Fruit fly (Drosophila melanogaster) whole organism, wandering third instar larva: Measurements from ENCODE around the gene crim.

Source experiments
- Abd-B ChIP-seq: fragments of >200 bp; optimal IDR thresholded peaks from 2 replicates; lab custom pipeline; 2017; ENCODE audit warnings: missing biosample characterization, missing genetic modification characterization
- CG32264 ChIP-seq: fragments of 200-800 bp; sonication (Bioruptor generic); optimal IDR thresholded peaks from 2 replicates; lab custom pipeline; 2016; ENCODE audit warnings: missing biosample characterization, missing genetic modification characterization
- CG9705 ChIP-seq: fragments of 200-800 bp; sonication (Bioruptor generic); optimal IDR thresholded peaks from 2 replicates; lab custom pipeline; 2018; ENCODE audit warnings: missing biosample characterization, mild to moderate bottlenecking, missing genetic modification characterization
- Dif ChIP-seq: fragments of 200-275, 200-300 bp; sonication (Bioruptor generic); optimal IDR thresholded peaks from 2 replicates; lab custom pipeline; 2018; ENCODE audit warnings: missing biosample characterization, missing genetic modification characterization; ENCODE audit not compliant: partially characterized antibody
- GATAd ChIP-seq: sonication (Bioruptor generic); optimal IDR thresholded peaks from 2 replicates; lab custom pipeline; 2016; ENCODE audit warnings: missing biosample characterization, missing genetic modification characterization
- HLH106 ChIP-seq: fragments of 200-800 bp; optimal IDR thresholded peaks from 3 replicates; lab custom pipeline; 2019; ENCODE audit warnings: missing biosample characterization, mild to moderate bottlenecking, missing genetic modification characterization, moderate library complexity
- Hnf4 ChIP-seq: fragments of 200-800 bp; sonication (Bioruptor generic); optimal IDR thresholded peaks from 2 replicates; lab custom pipeline; 2016; ENCODE audit warnings: missing biosample characterization, mild to moderate bottlenecking, missing genetic modification characterization
- Hr78 ChIP-seq: fragments of >200 bp; optimal IDR thresholded peaks from 2 replicates; lab custom pipeline; 2017; ENCODE audit warnings: missing biosample characterization, missing genetic modification characterization
- Hr83 ChIP-seq: fragments of 200-300 bp; sonication (Bioruptor generic); optimal IDR thresholded peaks from 2 replicates; lab custom pipeline; 2016; ENCODE audit warnings: missing biosample characterization, mild to moderate bottlenecking, missing genetic modification characterization, moderate library complexity; ENCODE audit not compliant: poor library complexity, severe bottlenecking
- Jra ChIP-seq: sonication (Bioruptor generic); optimal IDR thresholded peaks from 2 replicates; lab custom pipeline; 2016; ENCODE audit warnings: missing biosample characterization, missing genetic modification characterization
- Mio ChIP-seq: sonication (Bioruptor generic); optimal IDR thresholded peaks from 2 replicates; lab custom pipeline; 2016; ENCODE audit warnings: missing biosample characterization, missing genetic modification characterization
- Myc ChIP-seq: fragments of >200 bp; optimal IDR thresholded peaks from 2 replicates; lab custom pipeline; 2017
- OdsH ChIP-seq: fragments of 200-800 bp; sonication (Bioruptor generic); optimal IDR thresholded peaks from 2 replicates; lab custom pipeline; 2016; ENCODE audit warnings: missing biosample characterization, mild to moderate bottlenecking, missing genetic modification characterization
- Rel ChIP-seq, 2 experiments: fragments of 200-800 bp; sonication (Bioruptor generic) in 1 of 2; optimal IDR thresholded peaks; 2 replicates in 1 of 2; 3 replicates in 1 of 2; lab custom pipeline; 2016 to 2019; ENCODE audit warnings: mild to moderate bottlenecking in 2 of 2, missing biosample characterization in 2 of 2, missing genetic modification characterization in 2 of 2, moderate library complexity in 1 of 2
- Sp1 ChIP-seq: fragments of 200-800 bp; sonication (Bioruptor generic); optimal IDR thresholded peaks from 3 replicates; lab custom pipeline; 2019; ENCODE audit warnings: missing biosample characterization, mild to moderate bottlenecking, missing genetic modification characterization, moderate library complexity
- Vsx2 ChIP-seq: fragments of 200-300, 225-300 bp; sonication (Bioruptor generic); optimal IDR thresholded peaks from 2 replicates; lab custom pipeline; 2018; ENCODE audit warnings: missing biosample characterization, missing genetic modification characterization; ENCODE audit not compliant: partially characterized antibody
- br ChIP-seq: fragments of 200-800 bp; sonication (Bioruptor generic); optimal IDR thresholded peaks from 2 replicates; lab custom pipeline; 2016; ENCODE audit warnings: missing biosample characterization, missing genetic modification characterization
- brk ChIP-seq: fragments of 200-800 bp; sonication (Bioruptor generic); optimal IDR thresholded peaks from 2 replicates; lab custom pipeline; 2016; ENCODE audit warnings: missing biosample characterization, mild to moderate bottlenecking, missing genetic modification characterization
- dl ChIP-seq, 2 experiments: fragments of 175-275, 200-275 bp in 1 of 2; fragments of 200-275 bp in 1 of 2; sonication (Bioruptor generic); optimal IDR thresholded peaks; lab custom pipeline; 2018; ENCODE audit warnings: mild to moderate bottlenecking in 2 of 2, missing biosample characterization in 2 of 2, missing genetic modification characterization in 2 of 2, moderate library complexity in 2 of 2; ENCODE audit not compliant: partially characterized antibody in 2 of 2, insufficient read depth in 1 of 2
- dmrt93B ChIP-seq: fragments of 200-800 bp; sonication (Bioruptor generic); optimal IDR thresholded peaks from 2 replicates; lab custom pipeline; 2018; ENCODE audit warnings: missing biosample characterization, mild to moderate bottlenecking, missing genetic modification characterization
- dsf ChIP-seq: sonication (Bioruptor generic); optimal IDR thresholded peaks from 2 replicates; lab custom pipeline; 2016; ENCODE audit warnings: missing biosample characterization, missing genetic modification characterization, borderline replicate concordance
- ey ChIP-seq: fragments of 200-800 bp; sonication (Bioruptor generic); optimal IDR thresholded peaks from 2 replicates; lab custom pipeline; 2016; ENCODE audit warnings: missing biosample characterization, missing genetic modification characterization
- foxo ChIP-seq, 2 experiments: fragments of 200-800 bp; sonication (Bioruptor generic); optimal IDR thresholded peaks; 2 replicates in 1 of 2; 3 replicates in 1 of 2; lab custom pipeline; 2016 to 2017; ENCODE audit warnings: missing biosample characterization in 2 of 2, missing genetic modification characterization in 2 of 2
- fru ChIP-seq: fragments of 200-800 bp; sonication (Bioruptor generic); optimal IDR thresholded peaks from 3 replicates; lab custom pipeline; 2016; ENCODE audit warnings: missing biosample characterization, mild to moderate bottlenecking, missing genetic modification characterization
- h ChIP-seq: fragments of 200-800 bp; sonication (Bioruptor generic); optimal IDR thresholded peaks from 3 replicates; lab custom pipeline; 2016; ENCODE audit warnings: missing biosample characterization, mild to moderate bottlenecking, missing genetic modification characterization
- jim ChIP-seq: fragments of 175-275, 200-325 bp; sonication (Bioruptor generic); optimal IDR thresholded peaks from 2 replicates; lab custom pipeline; 2016; ENCODE audit warnings: missing biosample characterization, mild to moderate bottlenecking, missing genetic modification characterization
- lola ChIP-seq: fragments of >200 bp; optimal IDR thresholded peaks from 2 replicates; lab custom pipeline; 2017; ENCODE audit warnings: missing biosample characterization, missing genetic modification characterization
- psq ChIP-seq: fragments of 200-800 bp; sonication (Bioruptor generic); optimal IDR thresholded peaks from 3 replicates; lab custom pipeline; 2017; ENCODE audit warnings: missing biosample characterization, mild to moderate bottlenecking, missing genetic modification characterization, moderate library complexity
- rgr ChIP-seq: fragments of 200-800 bp; sonication (Bioruptor generic); optimal IDR thresholded peaks from 3 replicates; lab custom pipeline; 2016; ENCODE audit warnings: missing biosample characterization, mild to moderate bottlenecking, missing genetic modification characterization
- sage ChIP-seq: fragments of 200-800 bp; sonication (Bioruptor generic); optimal IDR thresholded peaks from 2 replicates; lab custom pipeline; 2016; ENCODE audit warnings: missing biosample characterization, mild to moderate bottlenecking, missing genetic modification characterization
- sv ChIP-seq: fragments of 200-800 bp; sonication (Bioruptor generic); optimal IDR thresholded peaks from 3 replicates; lab custom pipeline; 2016; ENCODE audit warnings: missing biosample characterization, missing genetic modification characterization
- usp ChIP-seq: fragments of >200 bp; optimal IDR thresholded peaks from 2 replicates; lab custom pipeline; 2017; ENCODE audit warnings: missing biosample characterization, missing genetic modification characterization
- woc ChIP-seq: sonication (Bioruptor generic); optimal IDR thresholded peaks from 2 replicates; lab custom pipeline; 2016; ENCODE audit warnings: missing biosample characterization, mild to moderate bottlenecking, missing genetic modification characterization

Gene crim

DNA sequence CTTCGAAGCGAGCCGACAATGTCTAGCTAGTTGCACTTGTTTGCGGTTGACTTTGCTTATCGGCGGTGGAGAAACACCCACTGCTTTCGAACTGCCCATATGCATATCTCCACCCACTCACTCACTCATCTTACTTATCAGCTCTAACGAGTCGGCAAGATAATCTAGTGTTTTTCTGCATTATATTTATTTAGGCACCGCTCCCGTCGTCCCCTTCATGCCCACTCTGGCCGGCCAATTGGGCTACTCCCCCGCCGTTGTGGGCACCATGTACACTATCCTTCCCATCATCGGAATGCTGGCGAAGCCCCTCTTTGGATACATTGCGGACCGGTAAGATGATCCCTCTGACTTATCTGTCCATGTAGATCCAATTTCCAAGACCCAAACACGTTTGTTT is 25.3 kb downstream of the crim start:
- TF ChIP-seq sage (GFP tag; lab: Kevin White, UChicago) (no peak), Hr83 (GFP tag; lab: Kevin White, UChicago) (no peak), dl (GFP tag; optimal IDR thresholded peaks at IDR 0.05; lab: Kevin White, UChicago; ENCODE audit: insufficient read depth in 1 of 2, partially characterized antibody in 2 of 2) (no peak), Sp1 (no peak), Vsx2 (no peak), rgr (GFP tag; lab: Kevin White, UChicago) (no peak), CG32264 (GFP tag; lab: Kevin White, UChicago) (no peak), br (GFP tag; lab: Kevin White, UChicago) (no peak), Mio (no peak), dmrt93B (GFP tag; lab: Kevin White, UChicago) (no peak)

DNA sequence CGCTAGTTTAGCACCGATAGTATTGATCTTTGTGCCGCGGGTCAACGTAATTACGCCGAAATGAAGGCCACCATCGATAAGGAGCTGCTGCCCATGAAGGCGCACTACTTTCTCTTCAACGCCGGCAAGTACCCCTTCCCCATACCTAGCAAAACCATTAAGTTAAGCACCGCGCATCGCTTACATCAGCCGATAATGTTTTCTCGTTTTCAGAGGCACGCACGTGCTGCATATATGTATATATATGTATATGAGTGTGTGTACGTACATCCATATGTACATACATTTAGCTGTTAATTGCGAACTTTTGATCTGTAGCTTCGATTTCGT is 26.7 kb downstream of the crim start:
- TF ChIP-seq ey (GFP tag; lab: Kevin White, UChicago) = no peak
- no peak for TF ChIP-seq dl (GFP tag; optimal IDR thresholded peaks at IDR 0.05; lab: Kevin White, UChicago; ENCODE audit: insufficient read depth in 1 of 2, partially characterized antibody in 2 of 2)
- TF ChIP-seq Vsx2 = no peak
- no peak for TF ChIP-seq Dif (GFP tag; lab: Kevin White, UChicago)
- no peak for TF ChIP-seq jim (GFP tag; lab: Kevin White, UChicago)

DNA sequence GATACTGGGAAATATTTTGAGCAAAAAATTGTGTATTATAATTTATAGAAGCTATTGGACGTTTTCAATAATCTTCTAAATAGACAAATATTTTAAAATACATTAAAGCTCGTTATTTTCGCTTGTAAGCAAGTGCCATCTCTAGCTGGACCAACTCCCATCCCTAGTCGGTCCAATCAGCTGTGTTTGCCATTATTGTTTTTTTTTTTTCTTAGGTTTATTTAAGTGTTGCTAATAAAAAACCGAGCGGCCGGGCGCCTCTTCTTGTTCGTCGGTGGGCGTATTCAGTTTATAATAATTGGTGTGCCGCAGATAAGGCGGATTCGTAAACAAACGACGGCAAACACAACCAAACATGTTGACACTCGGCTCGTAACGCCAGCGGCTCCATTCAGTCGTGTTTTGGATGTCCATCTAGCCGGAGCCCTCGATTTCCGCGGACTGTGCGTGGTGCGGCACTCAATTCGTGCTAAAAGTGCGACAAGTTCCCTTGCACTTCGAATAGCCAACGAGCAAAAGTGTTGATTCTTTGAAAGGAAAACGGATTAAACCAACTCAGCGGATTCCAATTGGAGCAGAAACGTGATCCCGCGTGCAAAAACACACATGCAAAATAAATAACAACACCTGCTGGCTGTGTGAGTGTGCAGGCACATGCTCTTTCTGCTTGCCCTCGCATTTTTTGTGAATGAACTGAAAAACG is 27.2 kb downstream of the crim start, which contains the start of gene Sugb:
Gene Sugb (plus strand): TSS at position 162 of the 703 bp plus-strand sequence.
- peak; percentile 69 for TF ChIP-seq CG32264 (GFP tag; lab: Kevin White, UChicago)
- TF ChIP-seq fru (GFP tag; lab: Kevin White, UChicago) = peak; percentile 71
- no peak for TF ChIP-seq Hr78 (GFP tag; lab: Kevin White, UChicago)
- TF ChIP-seq GATAd (GFP tag; lab: Kevin White, UChicago) = peak; percentile 32
- no peak for TF ChIP-seq lola
- no peak for TF ChIP-seq Myc (lab: Kevin White, UChicago)
- TF ChIP-seq sage (GFP tag; lab: Kevin White, UChicago) = peak; percentile 76
- TF ChIP-seq psq (GFP tag; lab: Kevin White, UChicago) = peak; percentile 45
- TF ChIP-seq foxo (GFP tag; optimal IDR thresholded peaks at IDR 0.05; lab: Kevin White, UChicago) = peak; percentile 69 to 81
- TF ChIP-seq Rel (GFP tag; optimal IDR thresholded peaks at IDR 0.05; lab: Kevin White, UChicago) = no peak
- peak; percentile 62 for TF ChIP-seq Rel (tag; optimal IDR thresholded peaks at IDR 0.05; lab: Kevin White, UChicago)
- TF ChIP-seq Hr83 (GFP tag; lab: Kevin White, UChicago) = peak; percentile 19
- no peak for TF ChIP-seq dl (GFP tag; optimal IDR thresholded peaks at IDR 0.05; lab: Kevin White, UChicago; ENCODE audit: insufficient read depth in 1 of 2, partially characterized antibody in 2 of 2)
- peak; percentile 40 for TF ChIP-seq dsf (GFP tag; lab: Kevin White, UChicago)
- TF ChIP-seq br (GFP tag; lab: Kevin White, UChicago) = peak; percentile 75
- no peak for TF ChIP-seq Hnf4
- no peak for TF ChIP-seq dmrt93B (GFP tag; lab: Kevin White, UChicago)
- peak; percentile 79 for TF ChIP-seq h
- peak; percentile 74 for TF ChIP-seq sv (GFP tag; lab: Kevin White, UChicago)
- peak; percentile 56 for TF ChIP-seq HLH106
- TF ChIP-seq CG9705 (GFP tag; lab: Kevin White, UChicago) = peak; percentile 3
- peak; percentile 77 for TF ChIP-seq OdsH (GFP tag; lab: Kevin White, UChicago)
- TF ChIP-seq Jra (GFP tag; lab: Kevin White, UChicago) = peak; percentile 62
- peak; percentile 70 for TF ChIP-seq brk (GFP tag; lab: Kevin White, UChicago)
- TF ChIP-seq rgr (GFP tag; lab: Kevin White, UChicago) = peak; percentile 76
- TF ChIP-seq ey (GFP tag; lab: Kevin White, UChicago) = peak; percentile 64
- no peak for TF ChIP-seq Abd-B (GFP tag; lab: Kevin White, UChicago)
- TF ChIP-seq woc (GFP tag; lab: Kevin White, UChicago) = peak; percentile 67
- TF ChIP-seq Sp1 = peak; percentile 77
- no peak for TF ChIP-seq usp (GFP tag; lab: Kevin White, UChicago)
